Worm (Caenorhabditis elegans) whole organism, L3 larva: ENCODE data around the gene mtq-2.

Source experiments
- nhr-12 ChIP-seq: fragments of 150-350 bp; optimal IDR thresholded peaks from 2 replicates; lab custom pipeline; 2014; ENCODE audit warnings: missing biosample characterization, missing genetic modification characterization
- skn-1 ChIP-seq: fragments of 150-350 bp; optimal IDR thresholded peaks from 2 replicates; lab custom pipeline; 2014; ENCODE audit warnings: missing biosample characterization, missing genetic modification characterization
- unc-62 ChIP-seq: fragments of 150-350 bp; sonication (generic microtip); optimal IDR thresholded peaks from 4 replicates; lab custom pipeline; 2014; ENCODE audit warnings: missing biosample characterization, missing genetic modification reagents, missing genetic modification characterization

- TF ChIP-seq skn-1 (no peak), nhr-12 (tag; lab: Kevin White, UChicago) (no peak), unc-62 (GFP tag; lab: Kevin White, UChicago) (no peak)
Measured at ce11 chrII:2215512-2215911, 26.3 kb upstream of the mtq-2 start.
